Fruit fly (Drosophila melanogaster) whole organism, embryonic: ENCODE measurements around the gene Tbc1d22.

Experiments
- CG10274 ChIP-seq: fragments of 200-800 bp; sonication (Bioruptor generic); optimal IDR thresholded peaks from 3 replicates; lab custom pipeline; 2017; ENCODE audit warnings: missing biosample characterization, mild to moderate bottlenecking, missing genetic modification characterization
- ci ChIP-seq: fragments of 200-800 bp; sonication (Bioruptor generic); IDR thresholded peaks from 3 replicates; pipeline ENCODE4 v1.3.6; 2022; ENCODE audit warnings: missing biosample characterization, missing genetic modification characterization

DNA sequence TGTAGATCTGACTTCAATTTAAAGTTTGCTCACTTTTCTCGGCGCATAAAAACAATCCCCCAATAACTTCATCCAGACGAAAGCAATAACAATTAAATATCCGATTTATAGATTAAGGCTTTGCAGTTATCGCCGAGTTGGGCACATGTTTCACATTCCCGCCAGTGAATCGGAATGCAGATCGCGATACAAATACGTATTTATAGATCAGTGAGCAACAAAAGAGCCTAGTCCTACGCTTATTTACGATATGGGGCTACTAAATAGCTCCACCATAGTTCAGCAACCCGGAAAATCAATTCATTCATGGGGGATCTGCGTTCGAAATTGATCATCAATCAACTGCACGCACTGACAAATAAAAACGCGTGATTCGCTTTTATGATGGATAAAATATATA is 10.0 kb upstream of the Tbc1d22 start:
- no peak for TF ChIP-seq CG10274 (GFP tag; lab: Kevin White, UChicago)
- TF ChIP-seq ci (GFP tag; lab: Robert Waterston, UW): no peak
